Fruit fly (Drosophila melanogaster) whole organism, adult: ENCODE measurements around the gene GluRIA.

Experiments
- CG11617 ChIP-seq: fragments of 200-800 bp; sonication (Bioruptor generic); optimal IDR thresholded peaks from 2 replicates; lab custom pipeline; 2017; ENCODE audit warnings: mild to moderate bottlenecking, missing biosample characterization, missing genetic modification reagents, missing genetic modification characterization
- CG12768 ChIP-seq: fragments of 200-800 bp; sonication (Bioruptor generic); optimal IDR thresholded peaks from 2 replicates; lab custom pipeline; 2017; ENCODE audit warnings: missing biosample characterization, missing genetic modification characterization, mild to moderate bottlenecking, moderate library complexity, missing genetic modification reagents
- CG14711 ChIP-seq: fragments of 200-800 bp; sonication (Bioruptor generic); optimal IDR thresholded peaks from 2 replicates; lab custom pipeline; 2018; ENCODE audit warnings: missing biosample characterization, mild to moderate bottlenecking, missing genetic modification characterization, moderate library complexity
- CG1620 ChIP-seq: fragments of 200-800 bp; sonication (Bioruptor generic); optimal IDR thresholded peaks from 2 replicates; lab custom pipeline; 2016; ENCODE audit warnings: missing biosample characterization, missing genetic modification characterization
- CG33017 ChIP-seq: fragments of 200-800 bp; sonication (Bioruptor generic); optimal IDR thresholded peaks from 2 replicates; lab custom pipeline; 2018; ENCODE audit warnings: missing biosample characterization, mild to moderate bottlenecking, missing genetic modification characterization, moderate library complexity
- CG5204 ChIP-seq: fragments of 200-800 bp; sonication (Bioruptor generic); optimal IDR thresholded peaks from 2 replicates; lab custom pipeline; 2016; ENCODE audit warnings: missing biosample characterization, missing genetic modification characterization
- CG7045 ChIP-seq: fragments of 200-800 bp; sonication (Bioruptor generic); optimal IDR thresholded peaks from 2 replicates; lab custom pipeline; 2017; ENCODE audit warnings: missing biosample characterization, mild to moderate bottlenecking, missing genetic modification characterization
- CG7101 ChIP-seq: fragments of 200-800 bp; sonication (Bioruptor generic); optimal IDR thresholded peaks from 2 replicates; lab custom pipeline; 2018; ENCODE audit warnings: missing biosample characterization, mild to moderate bottlenecking, missing genetic modification characterization, moderate library complexity
- Clk ChIP-seq: fragments of 200-800 bp; sonication (Bioruptor generic); optimal IDR thresholded peaks from 2 replicates; lab custom pipeline; 2017; ENCODE audit warnings: missing biosample characterization, missing genetic modification characterization
- Crg-1 ChIP-seq: fragments of 200-800 bp; sonication (Bioruptor generic); optimal IDR thresholded peaks from 2 replicates; lab custom pipeline; 2016; ENCODE audit warnings: missing biosample characterization, missing genetic modification characterization
- Hr96 ChIP-seq: fragments of 200-800 bp; sonication (Bioruptor generic); optimal IDR thresholded peaks from 2 replicates; lab custom pipeline; 2016; ENCODE audit warnings: missing biosample characterization, missing genetic modification characterization
- Mnt ChIP-seq: fragments of 200-800 bp; sonication (Bioruptor generic); optimal IDR thresholded peaks from 2 replicates; lab custom pipeline; 2016; ENCODE audit warnings: missing biosample characterization, mild to moderate bottlenecking, missing genetic modification characterization
- bab1 ChIP-seq: fragments of 200-800 bp; sonication (Bioruptor generic); optimal IDR thresholded peaks from 3 replicates; lab custom pipeline; 2019; ENCODE audit warnings: missing biosample characterization, mild to moderate bottlenecking, missing genetic modification characterization, moderate library complexity
- cic ChIP-seq: fragments of 200-800 bp; sonication (Bioruptor generic); optimal IDR thresholded peaks from 2 replicates; lab custom pipeline; 2017; ENCODE audit warnings: missing biosample characterization, mild to moderate bottlenecking, missing genetic modification characterization, moderate library complexity
- cnc ChIP-seq, 2 experiments: fragments of >200 bp; optimal IDR thresholded peaks; 2 replicates each; lab custom pipeline; 2017
- kay ChIP-seq: fragments of 200-800 bp; sonication (Bioruptor generic); peaks from one replicate; lab custom pipeline; 2016; ENCODE audit warnings: missing biosample characterization, missing genetic modification characterization, borderline replicate concordance
- ovo ChIP-seq: fragments of 200-800 bp; sonication (Bioruptor generic); optimal IDR thresholded peaks from 2 replicates; lab custom pipeline; 2016; ENCODE audit warnings: missing biosample characterization, missing genetic modification characterization
- pad ChIP-seq: fragments of 200-800 bp; sonication (Bioruptor generic); optimal IDR thresholded peaks from 3 replicates; lab custom pipeline; 2017; ENCODE audit warnings: missing biosample characterization, missing genetic modification characterization, mild to moderate bottlenecking, moderate library complexity, missing genetic modification reagents
- tj ChIP-seq: fragments of 200-800 bp; sonication (Bioruptor generic); optimal IDR thresholded peaks from 3 replicates; lab custom pipeline; 2017; ENCODE audit warnings: missing biosample characterization, mild to moderate bottlenecking, missing genetic modification characterization, moderate library complexity
- toe ChIP-seq: fragments of 200-800 bp; sonication (Bioruptor generic); optimal IDR thresholded peaks from 2 replicates; lab custom pipeline; 2016; ENCODE audit warnings: missing biosample characterization, missing genetic modification characterization

Gene GluRIA

DNA sequence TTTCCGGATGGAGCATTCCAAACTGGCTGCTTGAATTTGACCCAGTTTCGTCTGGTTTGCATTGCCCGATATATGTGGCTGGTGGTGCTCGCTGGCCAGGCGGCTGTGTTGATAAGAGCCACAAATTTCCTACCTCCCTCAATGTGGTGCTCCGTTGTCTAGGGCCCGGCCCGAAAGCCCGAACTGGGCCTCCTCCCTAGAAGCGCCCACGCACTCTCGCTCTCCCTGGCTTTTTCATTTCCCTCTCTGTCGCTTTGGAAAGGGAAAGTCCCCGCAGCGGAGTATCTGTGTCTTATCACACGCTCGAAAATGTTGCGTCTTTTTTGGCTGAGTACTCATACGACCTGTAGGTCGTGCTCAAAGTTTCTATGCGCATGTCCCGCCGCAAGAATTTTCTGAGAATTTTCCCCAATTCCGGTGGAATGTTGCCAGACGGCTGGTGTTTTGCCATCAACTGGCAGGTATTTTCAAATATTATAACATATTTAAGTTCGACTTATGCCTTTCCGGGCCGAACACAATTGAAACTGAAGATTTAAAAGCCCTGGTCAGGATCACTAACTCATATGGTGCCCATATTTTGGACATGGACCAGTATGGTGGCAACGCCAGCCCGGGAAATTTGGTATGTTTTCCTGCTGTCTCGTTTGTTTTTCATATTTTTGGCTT lies 14.8 kb upstream of the GluRIA start, which contains the start of gene axed:
TSS of gene axed (plus strand) at position 442 of the 669 bp plus-strand sequence.
- peak; percentile 33 for TF ChIP-seq CG7045
- TF ChIP-seq CG5204 (GFP tag; lab: Kevin White, UChicago), result peak; percentile 69
- no peak for TF ChIP-seq Crg-1 (GFP tag; lab: Kevin White, UChicago)
- no peak for TF ChIP-seq tj
- TF ChIP-seq pad (GFP tag; lab: Kevin White, UChicago), result peak; percentile 28
- TF ChIP-seq Mnt (GFP tag; lab: Kevin White, UChicago), result peak; percentile 17
- TF ChIP-seq CG1620, result no peak
- TF ChIP-seq CG14711 (tag; lab: Kevin White, UChicago), result peak; percentile 6
- TF ChIP-seq CG7101 (tag; lab: Kevin White, UChicago), result no peak
- TF ChIP-seq Clk (GFP tag; lab: Kevin White, UChicago), result no peak
- TF ChIP-seq ovo (GFP tag; lab: Kevin White, UChicago), result no peak
- no peak for TF ChIP-seq CG33017 (tag; lab: Kevin White, UChicago)
- no peak for TF ChIP-seq bab1 (GFP tag; lab: Kevin White, UChicago)
- no peak for TF ChIP-seq cnc (optimal IDR thresholded peaks at IDR 0.05; lab: Kevin White, UChicago)
- TF ChIP-seq cic, result no peak
- peak; percentile 30 for TF ChIP-seq Hr96 (GFP tag; lab: Kevin White, UChicago)
- TF ChIP-seq kay (GFP tag; lab: Kevin White, UChicago), result no peak
- TF ChIP-seq CG12768, result no peak
- peak; percentile 2 for TF ChIP-seq toe (GFP tag; lab: Kevin White, UChicago)
- peak; percentile 37 for TF ChIP-seq CG11617 (GFP tag; lab: Kevin White, UChicago)

- no peak for TF ChIP-seq cic
- TF ChIP-seq CG7101 (tag; lab: Kevin White, UChicago), result no peak
- no peak for TF ChIP-seq cnc (optimal IDR thresholded peaks at IDR 0.05; lab: Kevin White, UChicago)
- no peak for TF ChIP-seq CG33017 (tag; lab: Kevin White, UChicago)
- no peak for TF ChIP-seq ovo (GFP tag; lab: Kevin White, UChicago)
Measured at dm6 chr3L:6612637-6613036, 11.2 kb upstream of the GluRIA start.

dm6 chr3L:6615181-6615580 lies 8.7 kb upstream of the GluRIA start:
- peak; percentile 2 for TF ChIP-seq kay (GFP tag; lab: Kevin White, UChicago)
- TF ChIP-seq cic, result peak; percentile 37
- TF ChIP-seq CG12768, result no peak

dm6 chr3L:6619060-6619459 lies 4.8 kb upstream of the GluRIA start:
- TF ChIP-seq CG12768 (no peak), kay (GFP tag; lab: Kevin White, UChicago) (peak; percentile 28), cic (no peak)

DNA sequence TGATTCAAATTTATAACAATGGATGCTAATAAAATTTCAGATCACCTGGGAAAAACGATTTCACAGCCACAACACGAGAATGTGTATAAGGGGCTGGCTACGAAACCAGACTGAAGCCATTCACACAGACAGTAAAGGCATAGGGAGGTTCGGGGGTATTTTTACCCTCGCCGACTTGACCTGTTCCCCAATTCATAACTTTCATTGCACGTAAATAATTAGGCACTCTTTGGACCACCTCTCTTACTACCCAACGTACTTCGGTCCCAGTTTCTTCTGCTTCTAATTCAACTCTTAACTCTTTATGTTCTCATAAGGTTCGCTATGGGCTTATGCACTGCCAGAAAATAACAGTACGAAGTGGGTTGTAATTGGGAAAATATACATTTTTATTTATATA lies 41.7 kb downstream of the GluRIA start, which contains the start of gene eIF4E4:
TSS of gene eIF4E4 (minus strand) at position 101 of the 400 bp plus-strand sequence.
- TF ChIP-seq cnc (optimal IDR thresholded peaks at IDR 0.05; lab: Kevin White, UChicago) (no peak), Crg-1 (GFP tag; lab: Kevin White, UChicago) (no peak), CG7045 (no peak)

DNA sequence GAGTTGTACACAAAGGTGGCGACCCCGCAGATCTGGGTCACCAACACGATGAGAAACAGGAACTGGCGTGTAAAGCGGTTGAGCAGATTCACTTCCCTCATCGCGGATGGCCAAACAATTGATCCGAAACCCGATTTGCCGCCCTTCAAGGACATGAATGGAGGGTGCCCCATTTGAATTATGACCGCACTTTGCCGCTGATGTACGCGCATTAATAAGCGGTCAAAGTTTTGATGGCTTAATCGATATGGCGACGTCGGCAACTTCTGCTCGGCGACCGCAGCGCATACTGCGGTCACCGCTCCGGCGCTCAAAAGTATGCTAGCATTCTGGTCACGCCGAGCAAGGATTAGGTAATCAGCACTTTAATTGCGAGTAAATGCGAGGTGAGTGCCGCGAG lies 43.9 kb downstream of the GluRIA start, which contains the start of gene Grl65a:
TSS of gene Grl65a (minus strand) at position 101 of the 400 bp plus-strand sequence.
- TF ChIP-seq bab1 (GFP tag; lab: Kevin White, UChicago) (no peak), CG11617 (GFP tag; lab: Kevin White, UChicago) (no peak)
